Worm (Caenorhabditis elegans): ENCODE measurements around the gene glr-7.
A peak's percentile ranks its signal among the peaks of the same experiment; 100 is the strongest.

glr-7 gene

ce11 chrX:2438857-2439256 lies 19.2 kb upstream of the glr-7 start, which contains the start of gene gid-2:
Gene gid-2, minus strand, starts transcription at chrX:2438957.
- TF ChIP-seq nhr-11 (tag; optimal IDR thresholded peaks at IDR 0.05) (no peak), nhr-90 (tag; optimal IDR thresholded peaks at IDR 0.05; ENCODE audit: poor library complexity) (no peak), dsc-1 (tag; optimal IDR thresholded peaks at IDR 0.05) (peak; percentile 59)

DNA sequence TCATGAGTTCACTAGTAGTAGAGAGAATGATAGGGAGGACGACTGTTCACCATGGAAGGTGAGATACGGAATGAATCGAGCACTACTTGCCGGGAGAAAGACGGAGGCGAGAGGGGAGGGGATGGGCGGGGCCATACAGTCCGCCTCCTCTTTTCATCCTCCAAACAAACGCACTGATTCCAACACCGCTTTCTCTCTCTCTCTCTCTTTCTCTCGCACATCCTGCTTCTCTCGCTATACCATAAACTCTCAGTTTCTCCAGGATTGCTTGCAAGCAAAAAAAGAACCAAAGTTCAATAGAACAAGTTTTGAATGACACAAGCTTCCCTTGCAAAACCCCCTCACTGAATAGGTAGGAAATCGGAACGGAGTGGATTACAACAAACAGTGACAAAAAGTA lies 15.7 kb upstream of the glr-7 start:
- TF ChIP-seq hlh-17 (GFP tag; optimal IDR thresholded peaks at IDR 0.05; ENCODE audit: borderline replicate concordance) (no peak), lin-13 (GFP tag; optimal IDR thresholded peaks at IDR 0.05) (no peak), blmp-1 (tag; optimal IDR thresholded peaks at IDR 0.05) (peak; percentile 75), mef-2 (tag; optimal IDR thresholded peaks at IDR 0.05) (no peak)

- no peak for TF ChIP-seq tbx-2 (tag; optimal IDR thresholded peaks at IDR 0.05)
- TF ChIP-seq mep-1 (tag; optimal IDR thresholded peaks at IDR 0.05): no peak
- no peak for TF ChIP-seq nhr-237 (tag; optimal IDR thresholded peaks at IDR 0.05)
- no peak for TF ChIP-seq ama-1 (optimal IDR thresholded peaks at IDR 0.05)
- no peak for TF ChIP-seq rnt-1 (tag; optimal IDR thresholded peaks at IDR 0.05)
- TF ChIP-seq unc-86 (tag; optimal IDR thresholded peaks at IDR 0.05): no peak
- no peak for TF ChIP-seq tlp-1 (tag; optimal IDR thresholded peaks at IDR 0.05)
- TF ChIP-seq nhr-28 (tag; optimal IDR thresholded peaks at IDR 0.05): no peak
- TF ChIP-seq lin-13 (GFP tag; optimal IDR thresholded peaks at IDR 0.05): no peak
Observed at ce11 chrX:2433805-2434204, 14.1 kb upstream of the glr-7 start.

DNA sequence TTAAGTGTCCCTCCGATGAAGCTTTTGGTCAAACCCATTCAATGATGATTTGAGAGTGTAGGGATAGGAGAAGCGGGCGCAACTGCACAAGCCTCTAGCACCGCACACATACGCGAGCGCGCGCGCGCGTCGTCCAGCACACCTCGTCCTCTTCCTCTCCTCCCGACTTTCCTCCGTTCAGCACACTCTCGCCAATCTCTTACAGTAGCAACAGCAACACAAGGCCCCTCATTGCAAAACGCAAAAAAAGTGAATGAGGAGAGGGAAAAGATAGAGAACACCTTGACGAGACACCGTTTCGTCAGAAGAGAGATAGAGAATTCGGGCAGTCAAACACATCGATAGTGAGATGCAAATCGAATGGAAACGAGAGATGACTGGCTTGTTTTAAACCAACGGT lies 12.8 kb upstream of the glr-7 start:
- no peak for TF ChIP-seq fkh-4 (tag; optimal IDR thresholded peaks at IDR 0.05; ENCODE audit: borderline replicate concordance)
- no peak for TF ChIP-seq snpc-4 (tag; optimal IDR thresholded peaks at IDR 0.05)
- peak; percentile 39 for TF ChIP-seq dsc-1 (tag; optimal IDR thresholded peaks at IDR 0.05)
- peak in 1 of 2 experiments; percentile 31 for TF ChIP-seq mdl-1 (tag; optimal IDR thresholded peaks at IDR 0.05)
- peak in 1 of 6 experiments; percentile 19 for TF ChIP-seq elt-3 (tag; optimal IDR thresholded peaks at IDR 0.05)
- no peak for TF ChIP-seq nhr-77 (tag; optimal IDR thresholded peaks at IDR 0.05)
- no peak for TF ChIP-seq nhr-76 (tag; optimal IDR thresholded peaks at IDR 0.05)
- peak; percentile 54 for TF ChIP-seq nhr-71 (tag; optimal IDR thresholded peaks at IDR 0.05)
- TF ChIP-seq unc-30 (tag; optimal IDR thresholded peaks at IDR 0.05): no peak
- TF ChIP-seq dpl-1 (GFP tag; optimal IDR thresholded peaks at IDR 0.05): peak in 1 of 3 experiments; percentile 8
- TF ChIP-seq lin-35 (GFP tag; optimal IDR thresholded peaks at IDR 0.05): peak in 1 of 2 experiments; percentile 48
- TF ChIP-seq nhr-20 (tag; optimal IDR thresholded peaks at IDR 0.05): peak; percentile 52
- no peak for TF ChIP-seq nhr-84 (tag; optimal IDR thresholded peaks at IDR 0.05)
- TF ChIP-seq tbx-2 (tag; optimal IDR thresholded peaks at IDR 0.05): peak; percentile 28
- no peak for TF ChIP-seq vab-15 (tag; optimal IDR thresholded peaks at IDR 0.05)
- peak; percentile 1 for TF ChIP-seq jun-1 (tag; optimal IDR thresholded peaks at IDR 0.05)
- peak; percentile 30 for TF ChIP-seq nhr-47 (tag; optimal IDR thresholded peaks at IDR 0.05)
- peak; percentile 27 for TF ChIP-seq irx-1 (tag; optimal IDR thresholded peaks at IDR 0.05)
- TF ChIP-seq snu-23 (GFP tag; optimal IDR thresholded peaks at IDR 0.05): peak; percentile 67
- TF ChIP-seq lin-14 (GFP tag; optimal IDR thresholded peaks at IDR 0.05): peak; percentile 93
- TF ChIP-seq lsy-2 (tag; optimal IDR thresholded peaks at IDR 0.05): peak; percentile 13 to 52
- TF ChIP-seq blmp-1 (tag; optimal IDR thresholded peaks at IDR 0.05): peak; percentile 95
- TF ChIP-seq skn-1 (tag; optimal IDR thresholded peaks at IDR 0.05): peak; percentile 95
- TF ChIP-seq nhr-90 (tag; optimal IDR thresholded peaks at IDR 0.05; ENCODE audit: poor library complexity): no peak
- no peak for TF ChIP-seq mef-2 (tag; optimal IDR thresholded peaks at IDR 0.05)
- peak; percentile 82 for TF ChIP-seq mep-1 (tag; optimal IDR thresholded peaks at IDR 0.05)
- TF ChIP-seq rnt-1 (tag; optimal IDR thresholded peaks at IDR 0.05): peak; percentile 52
- TF ChIP-seq ceh-82 (tag; optimal IDR thresholded peaks at IDR 0.05): peak; percentile 4 to 41 (median 25)
- TF ChIP-seq egl-13 (tag; optimal IDR thresholded peaks at IDR 0.05): no peak
- peak in 1 of 2 experiments; percentile 7 for TF ChIP-seq egl-27 (tag; optimal IDR thresholded peaks at IDR 0.05)
- TF ChIP-seq swsn-7 (tag; optimal IDR thresholded peaks at IDR 0.05): peak; percentile 44

Data from whole organism, L1 larva.